Worm (Caenorhabditis elegans): ENCODE data around the gene C25H3.16.
A peak's percentile ranks its signal among the peaks of the same experiment; 100 is the strongest.

Gene C25H3.16

ce11 chrII:5660736-5661734 is 5.1 kb upstream of the C25H3.16 start, which contains the start of the genes ift-43 and mdt-26 (continued):
- TF ChIP-seq Y105C5A.15 (GFP tag; IDR thresholded peaks at IDR 0.05) (no peak), pqm-1 (tag; optimal IDR thresholded peaks at IDR 0.05) (no peak), T26A8.4 (GFP tag; IDR thresholded peaks at IDR 0.05) (peak; percentile 82), ztf-11 (tag; optimal IDR thresholded peaks at IDR 0.05) (no peak), madf-9 (GFP tag; conservative IDR thresholded peaks at IDR 0.05) (peak; percentile 67), dmd-8 (GFP tag; IDR thresholded peaks at IDR 0.05) (peak; percentile 74; the same call in 1 of the 2 replicates), daf-16 (GFP tag; optimal IDR thresholded peaks at IDR 0.05) (peak; percentile 36 to 59), daf-16 (tag; optimal IDR thresholded peaks at IDR 0.05) (peak; percentile 47), spr-1 (tag; optimal IDR thresholded peaks at IDR 0.05) (peak; percentile 81), ceh-82 (tag; optimal IDR thresholded peaks at IDR 0.05) (peak; percentile 34), dmd-9 (GFP tag; IDR thresholded peaks at IDR 0.05) (no peak), daf-19 (GFP tag; conservative IDR thresholded peaks at IDR 0.05) (peak; percentile 91), dmd-6 (GFP tag; IDR thresholded peaks at IDR 0.05) (peak; percentile 70), jun-1 (tag; optimal IDR thresholded peaks at IDR 0.05) (peak; percentile 57)

- TF ChIP-seq T20F7.1 (GFP tag; optimal IDR thresholded peaks at IDR 0.05): peak; percentile 82
- TF ChIP-seq egl-43 (GFP tag; IDR thresholded peaks at IDR 0.05): peak; percentile 99
- no peak for TF ChIP-seq zip-2 (tag; optimal IDR thresholded peaks at IDR 0.05)
- no peak for TF ChIP-seq ceh-62 (tag; optimal IDR thresholded peaks at IDR 0.05)
- 0 out of 2 replicates have a peak, but pooled peaks have one; percentile 51 for TF ChIP-seq daf-19 (GFP tag; conservative IDR thresholded peaks at IDR 0.05)
- peak; percentile 87 for TF ChIP-seq hlh-11 (tag; optimal IDR thresholded peaks at IDR 0.05)
- TF ChIP-seq nhr-102 (tag; optimal IDR thresholded peaks at IDR 0.05): peak; percentile 70
- no peak for TF ChIP-seq R02D3.7 (tag; optimal IDR thresholded peaks at IDR 0.05)
- TF ChIP-seq zfp-2 (tag; optimal IDR thresholded peaks at IDR 0.05): peak; percentile 57
- TF ChIP-seq lin-15B (tag; optimal IDR thresholded peaks at IDR 0.05): no peak
- TF ChIP-seq daf-16 (GFP tag; optimal IDR thresholded peaks at IDR 0.05): peak; percentile 43 to 46
- peak; percentile 72 for TF ChIP-seq daf-16 (tag; optimal IDR thresholded peaks at IDR 0.05)
- peak; percentile 91 for TF ChIP-seq spr-1 (tag; optimal IDR thresholded peaks at IDR 0.05)
- TF ChIP-seq unc-39 (tag; optimal IDR thresholded peaks at IDR 0.05): no peak
- TF ChIP-seq lin-1 (GFP tag; IDR thresholded peaks at IDR 0.05): peak; percentile 98
- TF ChIP-seq lin-39 (tag; optimal IDR thresholded peaks at IDR 0.05): no peak
- TF ChIP-seq nhr-6 (tag; optimal IDR thresholded peaks at IDR 0.05): peak; percentile 40
- TF ChIP-seq jun-1 (tag; optimal IDR thresholded peaks at IDR 0.05): peak; percentile 33
- no peak for TF ChIP-seq fos-1 (tag; optimal IDR thresholded peaks at IDR 0.05)
- peak; percentile 55 for TF ChIP-seq nhr-28 (tag; optimal IDR thresholded peaks at IDR 0.05)
- TF ChIP-seq daf-12 (tag; optimal IDR thresholded peaks at IDR 0.05): no peak
- TF ChIP-seq vab-7 (GFP tag; IDR thresholded peaks at IDR 0.05): peak; percentile 97
- TF ChIP-seq F49E8.2 (tag; optimal IDR thresholded peaks at IDR 0.05; ENCODE audit: borderline replicate concordance): peak; percentile 88
- peak; percentile 97 for TF ChIP-seq hmg-1.1 (GFP tag; IDR thresholded peaks at IDR 0.05)
- TF ChIP-seq mxl-2 (GFP tag; conservative IDR thresholded peaks at IDR 0.05): peak; percentile 51; the same call in 1 of the 2 replicates
- peak; percentile 96 for TF ChIP-seq ceh-20 (GFP tag; IDR thresholded peaks at IDR 0.05)
- TF ChIP-seq nhr-11 (tag; optimal IDR thresholded peaks at IDR 0.05): peak; percentile 81
- TF ChIP-seq egl-27 (tag; optimal IDR thresholded peaks at IDR 0.05): peak; percentile 78
- TF ChIP-seq mep-1 (tag; optimal IDR thresholded peaks at IDR 0.05): peak; percentile 90
- TF ChIP-seq dve-1 (tag; optimal IDR thresholded peaks at IDR 0.05; ENCODE audit: insufficient read depth): peak; percentile 80
- peak; percentile 94 for TF ChIP-seq D1046.2 (GFP tag; IDR thresholded peaks at IDR 0.05)
- peak; percentile 34; the same call in 1 of the 2 replicates for TF ChIP-seq ceh-44 (GFP tag; IDR thresholded peaks at IDR 0.05)
- peak; percentile 79 for TF ChIP-seq nhr-77 (tag; optimal IDR thresholded peaks at IDR 0.05)
- peak; percentile 99 for TF ChIP-seq aha-1 (tag)
- TF ChIP-seq ceh-82 (tag; optimal IDR thresholded peaks at IDR 0.05): no peak
- peak; percentile 90 for TF ChIP-seq dmd-6 (GFP tag; IDR thresholded peaks at IDR 0.05)
- TF ChIP-seq mxl-3 (GFP tag; optimal IDR thresholded peaks at IDR 0.05): peak; percentile 88
- TF ChIP-seq pha-4 (GFP tag; IDR thresholded peaks at IDR 0.05): peak; percentile 98
- TF ChIP-seq pha-4 (tag; optimal IDR thresholded peaks at IDR 0.05): no peak
- TF ChIP-seq Y105C5A.15 (GFP tag; IDR thresholded peaks at IDR 0.05): peak; percentile 99
- peak; percentile 29 for TF ChIP-seq ztf-11 (tag; optimal IDR thresholded peaks at IDR 0.05)
- peak; percentile 95 for TF ChIP-seq saeg-2 (GFP tag; IDR thresholded peaks at IDR 0.05)
Measured at ce11 chrII:5661735-5662177, 4.3 kb upstream of the C25H3.16 start.

Measured in whole organism, L4 larva.